Fruit fly (Drosophila melanogaster) whole organism, embryonic: ENCODE measurements around the gene Lip2.
A peak's percentile ranks its signal among the peaks of the same experiment; 100 is the strongest.

Experiments used
- Antp ChIP-seq: fragments of 200-800 bp; sonication (Bioruptor generic); optimal IDR thresholded peaks from 3 replicates; lab custom pipeline; 2016; ENCODE audit warnings: missing biosample characterization, missing genetic modification characterization
- Asciz ChIP-seq: fragments of 200-800 bp; sonication (Bioruptor generic); optimal IDR thresholded peaks from 2 replicates; lab custom pipeline; 2017; ENCODE audit warnings: missing biosample characterization, mild to moderate bottlenecking, missing genetic modification characterization, missing genetic modification reagents
- CG10267 ChIP-seq: fragments of 200-800 bp; sonication (Bioruptor generic); optimal IDR thresholded peaks from 2 replicates; lab custom pipeline; 2018; ENCODE audit warnings: missing biosample characterization, mild to moderate bottlenecking, missing genetic modification characterization, moderate library complexity
- CG10274 ChIP-seq: fragments of 200-800 bp; sonication (Bioruptor generic); optimal IDR thresholded peaks from 3 replicates; lab custom pipeline; 2017; ENCODE audit warnings: missing biosample characterization, mild to moderate bottlenecking, missing genetic modification characterization
- CG10431 ChIP-seq: fragments of 200-800 bp; sonication (Bioruptor generic); optimal IDR thresholded peaks from 3 replicates; lab custom pipeline; 2018; ENCODE audit warnings: missing biosample characterization, mild to moderate bottlenecking, missing genetic modification characterization
- CG10654 ChIP-seq: fragments of 200-800 bp; sonication (Bioruptor generic); optimal IDR thresholded peaks from 2 replicates; lab custom pipeline; 2016; ENCODE audit warnings: missing biosample characterization, missing genetic modification characterization
- CG12942 ChIP-seq: fragments of 200-800 bp; sonication (Bioruptor generic); optimal IDR thresholded peaks from 3 replicates; lab custom pipeline; 2016; ENCODE audit warnings: missing biosample characterization, missing genetic modification characterization
- CG13123 ChIP-seq: fragments of 200-800 bp; sonication (Bioruptor generic); optimal IDR thresholded peaks from 2 replicates; lab custom pipeline; 2016; ENCODE audit warnings: missing biosample characterization, missing genetic modification characterization
- CG14014 ChIP-seq: fragments of 200-800 bp; sonication (Bioruptor generic); IDR thresholded peaks from 2 replicates; pipeline ENCODE4 v1.3.6; 2022; ENCODE audit warnings: missing biosample characterization, missing genetic modification characterization
- CG2129 ChIP-seq: fragments of 200-800 bp; sonication (Bioruptor generic); IDR thresholded peaks from 2 replicates; pipeline ENCODE4 v1.3.6; 2022; ENCODE audit warnings: missing biosample characterization, missing genetic modification characterization; ENCODE audit not compliant: partially characterized antibody
- CG3407 ChIP-seq: fragments of 200-800 bp; sonication (Bioruptor generic); optimal IDR thresholded peaks from 2 replicates; lab custom pipeline; 2018; ENCODE audit warnings: missing biosample characterization, mild to moderate bottlenecking, missing genetic modification characterization
- CG34224 ChIP-seq: fragments of 200-800 bp; sonication (Bioruptor generic); IDR thresholded peaks from 3 replicates; pipeline ENCODE4 v1.3.6; 2022; ENCODE audit warnings: missing biosample characterization, missing genetic modification characterization; ENCODE audit not compliant: partially characterized antibody
- CG3838 ChIP-seq: fragments of 200-800 bp; sonication (Bioruptor generic); optimal IDR thresholded peaks from 3 replicates; lab custom pipeline; 2016; ENCODE audit warnings: missing biosample characterization, missing genetic modification characterization
- CG4854 ChIP-seq: fragments of 200-800 bp; sonication (Bioruptor generic); optimal IDR thresholded peaks from 2 replicates; lab custom pipeline; 2016; ENCODE audit warnings: missing biosample characterization, missing genetic modification characterization, inconsistent platforms
- CG6175 ChIP-seq: fragments of 200-800 bp; sonication (Bioruptor generic); IDR thresholded peaks from 3 replicates; pipeline ENCODE4 v1.3.6; 2022; ENCODE audit warnings: missing biosample characterization, missing genetic modification characterization
- CG6791 ChIP-seq: fragments of 200-800 bp; sonication (Bioruptor generic); IDR thresholded peaks from 3 replicates; pipeline ENCODE4 v1.3.6; 2022; ENCODE audit warnings: missing biosample characterization, missing genetic modification characterization; ENCODE audit not compliant: partially characterized antibody
- CG7271 ChIP-seq: fragments of 200-800 bp; sonication (Bioruptor generic); optimal IDR thresholded peaks from 2 replicates; lab custom pipeline; 2018; ENCODE audit warnings: missing biosample characterization, mild to moderate bottlenecking, missing genetic modification characterization, moderate library complexity
- CG7372 ChIP-seq: fragments of 200-800 bp; sonication (Bioruptor generic); IDR thresholded peaks from 2 replicates; pipeline ENCODE4 v1.3.6; 2022; ENCODE audit warnings: missing biosample characterization, missing genetic modification characterization
- CG7556 ChIP-seq: fragments of 200-800 bp; sonication (Bioruptor generic); optimal IDR thresholded peaks from 2 replicates; lab custom pipeline; 2017; ENCODE audit warnings: missing biosample characterization, mild to moderate bottlenecking, missing genetic modification characterization
- CG8359 ChIP-seq: fragments of 200-800 bp; sonication (Bioruptor generic); optimal IDR thresholded peaks from 2 replicates; lab custom pipeline; 2017; ENCODE audit warnings: missing biosample characterization, mild to moderate bottlenecking, missing genetic modification characterization, borderline replicate concordance
- CG9215 ChIP-seq: fragments of 200-800 bp; sonication (Bioruptor generic); IDR thresholded peaks from 2 replicates; pipeline ENCODE4 v1.3.6; 2022; ENCODE audit warnings: missing biosample characterization, missing genetic modification characterization
- CG9437 ChIP-seq: fragments of 200-800 bp; sonication (Bioruptor generic); optimal IDR thresholded peaks from 2 replicates; lab custom pipeline; 2018; ENCODE audit warnings: missing biosample characterization, mild to moderate bottlenecking, missing genetic modification characterization
- CG9876 ChIP-seq: fragments of 200-800 bp; sonication (Bioruptor generic); optimal IDR thresholded peaks from 2 replicates; lab custom pipeline; 2016; ENCODE audit warnings: missing biosample characterization, missing genetic modification characterization
- Doc3 ChIP-seq: fragments of 200-800 bp; sonication (Bioruptor generic); IDR thresholded peaks from 3 replicates; pipeline ENCODE4 v1.3.6; 2022; ENCODE audit warnings: missing biosample characterization, missing genetic modification characterization; ENCODE audit not compliant: partially characterized antibody
- Gsc ChIP-seq: fragments of 200-800 bp; sonication (Bioruptor generic); IDR thresholded peaks from 2 replicates; pipeline ENCODE4 v1.3.6; 2022; ENCODE audit warnings: missing biosample characterization, missing genetic modification characterization
- HLH3B ChIP-seq: fragments of 200-800 bp; sonication (Bioruptor generic); IDR thresholded peaks from 2 replicates; pipeline ENCODE4 v1.3.6; 2022; ENCODE audit warnings: missing biosample characterization, missing genetic modification characterization
- Hsf ChIP-seq: fragments of 200-800 bp; sonication (Bioruptor generic); optimal IDR thresholded peaks from 3 replicates; lab custom pipeline; 2016; ENCODE audit warnings: missing biosample characterization, missing genetic modification characterization
- Kr ChIP-seq: fragments of 200-800 bp; sonication (Bioruptor generic); optimal IDR thresholded peaks from 2 replicates; lab custom pipeline; 2017; ENCODE audit warnings: missing biosample characterization, mild to moderate bottlenecking, missing genetic modification characterization
- MTF-1 ChIP-seq: fragments of 200-800 bp; sonication (Bioruptor generic); optimal IDR thresholded peaks from 2 replicates; lab custom pipeline; 2018; ENCODE audit warnings: missing biosample characterization, mild to moderate bottlenecking, missing genetic modification characterization, borderline replicate concordance
- Oli ChIP-seq: fragments of 200-800 bp; sonication (Bioruptor generic); optimal IDR thresholded peaks from 2 replicates; lab custom pipeline; 2018; ENCODE audit warnings: missing biosample characterization, mild to moderate bottlenecking, missing genetic modification characterization, moderate library complexity
- PHDP ChIP-seq: fragments of 200-800 bp; sonication (Bioruptor generic); optimal IDR thresholded peaks from 3 replicates; lab custom pipeline; 2018; ENCODE audit warnings: missing biosample characterization, mild to moderate bottlenecking, missing genetic modification characterization, moderate library complexity
- Xrp1 ChIP-seq: fragments of 200-800 bp; sonication (Bioruptor generic); IDR thresholded peaks from 2 replicates; pipeline ENCODE4 v1.3.6; 2022; ENCODE audit warnings: missing biosample characterization, missing genetic modification characterization
- ap ChIP-seq: fragments of 200-800 bp; sonication (Bioruptor generic); IDR thresholded peaks from 2 replicates; pipeline ENCODE4 v1.3.6; 2022; ENCODE audit warnings: missing biosample characterization, missing genetic modification characterization
- da ChIP-seq: fragments of 200-800 bp; sonication (Bioruptor generic); optimal IDR thresholded peaks from 2 replicates; lab custom pipeline; 2016; ENCODE audit warnings: missing biosample characterization, missing genetic modification characterization
- exex ChIP-seq: fragments of 200-800 bp; sonication (Bioruptor generic); optimal IDR thresholded peaks from 4 replicates; lab custom pipeline; 2018; ENCODE audit warnings: missing biosample characterization, mild to moderate bottlenecking, missing genetic modification characterization, moderate library complexity
- fd96Cb ChIP-seq: fragments of 200-800 bp; sonication (Bioruptor generic); optimal IDR thresholded peaks from 2 replicates; lab custom pipeline; 2018; ENCODE audit warnings: missing biosample characterization, mild to moderate bottlenecking, missing genetic modification characterization, moderate library complexity
- inv ChIP-seq: fragments of 200-800 bp; sonication (Bioruptor generic); IDR thresholded peaks from 2 replicates; pipeline ENCODE4 v1.3.6; 2022; ENCODE audit warnings: missing biosample characterization, missing genetic modification characterization; ENCODE audit not compliant: partially characterized antibody
- nerfin-1 ChIP-seq: fragments of 200-800 bp; sonication (Bioruptor generic); optimal IDR thresholded peaks from 3 replicates; lab custom pipeline; 2019; ENCODE audit warnings: missing biosample characterization, mild to moderate bottlenecking, missing genetic modification characterization, moderate library complexity
- nmo ChIP-seq: fragments of 200-800 bp; sonication (Bioruptor generic); optimal IDR thresholded peaks from 2 replicates; lab custom pipeline; 2018; ENCODE audit warnings: missing biosample characterization, mild to moderate bottlenecking, missing genetic modification characterization, moderate library complexity
- pan ChIP-seq, 4 experiments: fragments of >200 bp in 3 of 4; fragments of 200-800 bp in 1 of 4; sonication (Bioruptor generic) in 1 of 4; optimal IDR thresholded peaks in 3 of 4; IDR thresholded peaks in 1 of 4; 2 replicates each; pipeline versions ENCODE4 v1.3.6 to Lab custom; 2017 to 2022; ENCODE audit warnings: missing biosample characterization in 2 of 4, missing genetic modification characterization in 2 of 4, mixed read lengths in 1 of 4
- pho ChIP-seq: fragments of 200-800 bp; sonication (Bioruptor generic); optimal IDR thresholded peaks from 2 replicates; lab custom pipeline; 2016; ENCODE audit warnings: missing biosample characterization, missing genetic modification characterization
- psq ChIP-seq: fragments of 200-800 bp; sonication (Bioruptor generic); optimal IDR thresholded peaks from 2 replicates; lab custom pipeline; 2017; ENCODE audit warnings: missing biosample characterization, missing genetic modification characterization
- ranshi ChIP-seq: fragments of 200-800 bp; sonication (Bioruptor generic); IDR thresholded peaks from 2 replicates; pipeline ENCODE4 v1.3.6; 2022; ENCODE audit warnings: missing biosample characterization, missing genetic modification characterization
- rib ChIP-seq: fragments of 200-800 bp; sonication (Bioruptor generic); IDR thresholded peaks from 2 replicates; pipeline ENCODE4 v1.3.6; 2022; ENCODE audit warnings: missing biosample characterization, missing genetic modification characterization
- seq ChIP-seq: fragments of 200-800 bp; sonication (Bioruptor generic); IDR thresholded peaks from 2 replicates; pipeline ENCODE4 v1.3.6; 2022; ENCODE audit warnings: missing biosample characterization, missing genetic modification characterization
- shn ChIP-seq: fragments of 200-800 bp; sonication (Bioruptor generic); optimal IDR thresholded peaks from 3 replicates; lab custom pipeline; 2016; ENCODE audit warnings: missing biosample characterization, missing genetic modification characterization
- stwl ChIP-seq: fragments of 200-800 bp; sonication (Bioruptor generic); optimal IDR thresholded peaks from 3 replicates; lab custom pipeline; 2018; ENCODE audit warnings: missing biosample characterization, mild to moderate bottlenecking, missing genetic modification characterization, moderate library complexity
- sug ChIP-seq: fragments of 200-800 bp; optimal IDR thresholded peaks from 2 replicates; lab custom pipeline; 2019; ENCODE audit warnings: missing biosample characterization, mild to moderate bottlenecking, missing genetic modification characterization, moderate library complexity
- vfl ChIP-seq: fragments of 200-800 bp; sonication (Bioruptor generic); optimal IDR thresholded peaks from 2 replicates; lab custom pipeline; 2016; ENCODE audit warnings: missing biosample characterization, missing genetic modification characterization
- zfh1 ChIP-seq: fragments of 200-800 bp; sonication (Bioruptor generic); IDR thresholded peaks from 3 replicates; pipeline ENCODE4 v1.3.6; 2022; ENCODE audit warnings: missing biosample characterization, missing genetic modification characterization

The Lip2 gene

DNA sequence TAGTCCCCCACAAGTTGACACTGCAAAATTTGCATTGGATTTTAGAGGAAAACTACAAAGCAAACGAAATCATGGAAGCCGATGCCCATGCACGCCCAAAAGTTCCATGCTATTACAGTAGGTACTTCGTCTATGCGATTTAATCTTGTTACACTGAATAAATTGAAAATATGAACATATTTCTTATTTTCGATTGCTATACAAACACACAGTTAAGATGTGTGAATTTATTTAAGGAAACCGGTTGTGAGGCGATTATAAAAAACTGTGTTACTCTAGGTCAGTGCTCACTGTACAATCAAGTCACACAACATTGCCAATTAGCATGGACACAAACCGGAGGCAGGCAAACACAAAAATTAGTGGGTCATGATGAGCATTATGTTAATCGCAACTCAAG lies 43.6 kb downstream of the Lip2 start (continued):
- TF ChIP-seq CG8359 (GFP tag; lab: Kevin White, UChicago): no peak
- TF ChIP-seq ap (GFP tag; lab: Robert Waterston, UW): peak; percentile 76
- peak; percentile 73; the same call in 2 of the 3 replicates for TF ChIP-seq CG6175
- peak; percentile 88 for TF ChIP-seq ranshi (GFP tag; lab: Robert Waterston, UW)
- TF ChIP-seq shn (GFP tag; lab: Kevin White, UChicago): peak; percentile 50
- peak; percentile 64 for TF ChIP-seq CG3838
- peak; percentile 43 for TF ChIP-seq CG3407 (GFP tag; lab: Kevin White, UChicago)
- TF ChIP-seq inv (GFP tag; lab: Robert Waterston, UW): no peak
- peak; percentile 73; the same call in 1 of the 2 replicates for TF ChIP-seq CG7372 (GFP tag; lab: Robert Waterston, UW)
- peak; percentile 43 for TF ChIP-seq psq (GFP tag; lab: Kevin White, UChicago)
- no peak for TF ChIP-seq CG34224 (GFP tag; lab: Robert Waterston, UW)
- peak; percentile 47 for TF ChIP-seq rib (GFP tag; lab: Robert Waterston, UW)
- TF ChIP-seq CG9876: peak; percentile 55
- peak; percentile 68 for TF ChIP-seq CG10654 (GFP tag; lab: Kevin White, UChicago)
- TF ChIP-seq Hsf: peak; percentile 82
- peak; percentile 82 for TF ChIP-seq Antp (GFP tag; lab: Kevin White, UChicago)
- TF ChIP-seq Gsc (GFP tag; lab: Robert Waterston, UW): peak; percentile 36; the same call in 1 of the 2 replicates
- peak; percentile 12 for TF ChIP-seq CG7271 (tag; lab: Kevin White, UChicago)
- TF ChIP-seq CG2129 (GFP tag; lab: Robert Waterston, UW): no peak
- peak; percentile 70 for TF ChIP-seq CG9215 (GFP tag; lab: Robert Waterston, UW)
- TF ChIP-seq sug (tag; lab: Kevin White, UChicago): peak; percentile 47
- TF ChIP-seq Doc3 (GFP tag; lab: Robert Waterston, UW): no peak
- no peak for TF ChIP-seq da (GFP tag; lab: Kevin White, UChicago)
- TF ChIP-seq exex (tag; lab: Kevin White, UChicago): peak; percentile 12
- TF ChIP-seq CG13123 (GFP tag; lab: Kevin White, UChicago): peak; percentile 25
- TF ChIP-seq pho (GFP tag; lab: Kevin White, UChicago): peak; percentile 56
- peak; percentile 81 for TF ChIP-seq Xrp1 (GFP tag; lab: Robert Waterston, UW)
- TF ChIP-seq zfh1: peak; percentile 86
- TF ChIP-seq CG9437 (GFP tag; lab: Kevin White, UChicago): peak; percentile 62
- no peak for TF ChIP-seq pan (optimal IDR thresholded peaks at IDR 0.05; lab: Kevin White, UChicago)
- TF ChIP-seq pan (GFP tag; optimal IDR thresholded peaks at IDR 0.05 in 1 of 2, IDR thresholded peaks at IDR 0.05 in 1 of 2): peak in 1 of 2 experiments; percentile 93
- peak; percentile 67 for TF ChIP-seq nmo (GFP tag; lab: Kevin White, UChicago)
- no peak for TF ChIP-seq CG10431 (GFP tag; lab: Kevin White, UChicago)
- TF ChIP-seq Oli (tag; lab: Kevin White, UChicago): peak; percentile 84
- no peak for TF ChIP-seq nerfin-1 (tag; lab: Kevin White, UChicago)
- TF ChIP-seq CG6791 (GFP tag; lab: Robert Waterston, UW): no peak
- TF ChIP-seq CG10267 (tag; lab: Kevin White, UChicago): peak; percentile 55
- peak; percentile 62 for TF ChIP-seq Asciz (GFP tag; lab: Kevin White, UChicago)
- peak; percentile 89 for TF ChIP-seq HLH3B
- peak; percentile 7 for TF ChIP-seq MTF-1 (GFP tag; lab: Kevin White, UChicago)
- TF ChIP-seq stwl (tag; lab: Kevin White, UChicago): peak; percentile 4
- TF ChIP-seq Kr (GFP tag; lab: Kevin White, UChicago): no peak
- peak; percentile 54 for TF ChIP-seq CG4854 (GFP tag; lab: Kevin White, UChicago)
- TF ChIP-seq CG10274 (GFP tag; lab: Kevin White, UChicago): peak; percentile 17
- peak; percentile 79 for TF ChIP-seq PHDP (tag; lab: Kevin White, UChicago)
- no peak for TF ChIP-seq vfl (GFP tag; lab: Kevin White, UChicago)
- TF ChIP-seq CG7556 (GFP tag; lab: Kevin White, UChicago): peak; percentile 55
- peak; percentile 68 for TF ChIP-seq CG12942 (GFP tag; lab: Kevin White, UChicago)
- peak; percentile 87 for TF ChIP-seq seq (GFP tag; lab: Robert Waterston, UW)
- TF ChIP-seq fd96Cb: peak; percentile 69
- peak; percentile 91 for TF ChIP-seq CG14014
